Worm (Caenorhabditis elegans) whole organism, late embryonic: ENCODE measurements around the gene aex-2.

Source experiments
- T23F11.4 ChIP-seq: fragments of 200-800 bp; sonication (Bioruptor generic); optimal IDR thresholded peaks from 2 replicates; lab custom pipeline; 2018; ENCODE audit warnings: mild to moderate bottlenecking, missing genetic modification characterization, missing compliant biosample characterization
- ama-1 ChIP-seq: fragments of 150-350 bp; optimal IDR thresholded peaks from 2 replicates; lab custom pipeline; 2014
- ceh-30 ChIP-seq: fragments of 150-350 bp; optimal IDR thresholded peaks from 2 replicates; lab custom pipeline; 2014; ENCODE audit warnings: missing biosample characterization, missing genetic modification characterization
- ceh-45 ChIP-seq: fragments of 200-800 bp; sonication (Bioruptor generic); IDR thresholded peaks from 2 replicates; pipeline ENCODE4 v1.3.6; 2022; ENCODE audit warnings: missing genetic modification reagents, missing genetic modification characterization, missing compliant biosample characterization
- ceh-9 ChIP-seq: sonication (generic microtip); optimal IDR thresholded peaks from 2 replicates; lab custom pipeline; 2016; ENCODE audit warnings: mild to moderate bottlenecking, missing genetic modification characterization, inconsistent platforms, missing compliant biosample characterization
- lin-11 ChIP-seq: fragments of 200-800 bp; sonication (Bioruptor generic); optimal IDR thresholded peaks from 2 replicates; lab custom pipeline; 2018; ENCODE audit warnings: mild to moderate bottlenecking, missing genetic modification characterization, missing compliant biosample characterization
- pha-2 ChIP-seq: sonication (generic microtip); optimal IDR thresholded peaks from 2 replicates; lab custom pipeline; 2017; ENCODE audit warnings: mild to moderate bottlenecking, missing genetic modification characterization, missing compliant biosample characterization
- pha-4 ChIP-seq: fragments of 150-350 bp; optimal IDR thresholded peaks from 2 replicates; lab custom pipeline; 2018; ENCODE audit warnings: missing biosample characterization, missing genetic modification reagents, missing genetic modification characterization
- ref-2 ChIP-seq: sonication (generic microtip); optimal IDR thresholded peaks from 2 replicates; lab custom pipeline; 2016; ENCODE audit warnings: missing genetic modification characterization, missing compliant biosample characterization
- sox-4 ChIP-seq: sonication (generic microtip); optimal IDR thresholded peaks from 2 replicates; lab custom pipeline; 2017; ENCODE audit warnings: mild to moderate bottlenecking, missing genetic modification characterization, inconsistent platforms, missing compliant biosample characterization
- tbx-2 ChIP-seq: sonication (generic microtip); optimal IDR thresholded peaks from 2 replicates; lab custom pipeline; 2016; ENCODE audit warnings: missing genetic modification characterization, missing compliant biosample characterization

- no peak for TF ChIP-seq ref-2
- TF ChIP-seq ceh-45 (GFP tag; lab: Robert Waterston, UW) = no peak
- TF ChIP-seq ceh-9 (tag; lab: Kevin White, UChicago) = no peak
- TF ChIP-seq pha-4 (tag; lab: Kevin White, UChicago) = no peak
- TF ChIP-seq sox-4 (tag; lab: Kevin White, UChicago) = no peak
- no peak for TF ChIP-seq pha-2 (tag; lab: Kevin White, UChicago)
- no peak for TF ChIP-seq T23F11.4 (GFP tag; lab: Kevin White, UChicago)
- TF ChIP-seq tbx-2 (tag; lab: Kevin White, UChicago) = no peak
- no peak for TF ChIP-seq ceh-30 (tag; lab: Kevin White, UChicago)
- TF ChIP-seq ama-1 = no peak
- no peak for TF ChIP-seq lin-11 (tag; lab: Kevin White, UChicago)
Measured at ce11 chrX:9638825-9639474, 14.0 kb downstream of the aex-2 start.
